Worm (Caenorhabditis elegans) whole organism, L3 larva: ENCODE measurements around the gene fbxb-112.

Source experiments
- ama-1 ChIP-seq: fragments of 150-350 bp; optimal IDR thresholded peaks from 2 replicates; lab custom pipeline; 2018
- egl-27 ChIP-seq: sonication (generic microtip); optimal IDR thresholded peaks from 4 replicates; lab custom pipeline; 2017; ENCODE audit warnings: missing biosample characterization, missing genetic modification reagents, missing genetic modification characterization
- jun-1 ChIP-seq: fragments of 150-350 bp; optimal IDR thresholded peaks from 2 replicates; lab custom pipeline; 2014; ENCODE audit warnings: missing biosample characterization, missing genetic modification reagents, missing genetic modification characterization
- lin-39 ChIP-seq: fragments of 150-350 bp; optimal IDR thresholded peaks from 2 replicates; lab custom pipeline; 2018; ENCODE audit warnings: missing biosample characterization, missing genetic modification reagents, missing genetic modification characterization
- mdl-1 ChIP-seq: fragments of 150-350 bp; optimal IDR thresholded peaks from 2 replicates; lab custom pipeline; 2014; ENCODE audit warnings: missing biosample characterization, missing genetic modification characterization
- nhr-23 ChIP-seq: fragments of 150-350 bp; optimal IDR thresholded peaks from 2 replicates; lab custom pipeline; 2014; ENCODE audit warnings: missing biosample characterization, missing genetic modification reagents, missing genetic modification characterization
- nhr-237 ChIP-seq: fragments of 150-350 bp; optimal IDR thresholded peaks from 2 replicates; lab custom pipeline; 2014; ENCODE audit warnings: missing biosample characterization, missing genetic modification characterization
- nhr-28 ChIP-seq: fragments of 150-350 bp; optimal IDR thresholded peaks from 2 replicates; lab custom pipeline; 2014; ENCODE audit warnings: missing biosample characterization, missing genetic modification characterization
- nhr-77 ChIP-seq: fragments of 150-350 bp; optimal IDR thresholded peaks from 2 replicates; lab custom pipeline; 2014; ENCODE audit warnings: missing biosample characterization, missing genetic modification characterization
- pqm-1 ChIP-seq: fragments of 150-350 bp; optimal IDR thresholded peaks from 2 replicates; lab custom pipeline; 2017; ENCODE audit warnings: missing biosample characterization, missing genetic modification characterization, inconsistent platforms
- skn-1 ChIP-seq: fragments of 150-350 bp; optimal IDR thresholded peaks from 2 replicates; lab custom pipeline; 2014; ENCODE audit warnings: missing biosample characterization, missing genetic modification characterization
- snpc-4 ChIP-seq: fragments of 150-350 bp; optimal IDR thresholded peaks from 2 replicates; lab custom pipeline; 2014; ENCODE audit warnings: missing biosample characterization, missing genetic modification characterization
- ztf-4 ChIP-seq: fragments of 150-350 bp; optimal IDR thresholded peaks from 2 replicates; lab custom pipeline; 2014; ENCODE audit warnings: missing biosample characterization, missing genetic modification characterization

DNA sequence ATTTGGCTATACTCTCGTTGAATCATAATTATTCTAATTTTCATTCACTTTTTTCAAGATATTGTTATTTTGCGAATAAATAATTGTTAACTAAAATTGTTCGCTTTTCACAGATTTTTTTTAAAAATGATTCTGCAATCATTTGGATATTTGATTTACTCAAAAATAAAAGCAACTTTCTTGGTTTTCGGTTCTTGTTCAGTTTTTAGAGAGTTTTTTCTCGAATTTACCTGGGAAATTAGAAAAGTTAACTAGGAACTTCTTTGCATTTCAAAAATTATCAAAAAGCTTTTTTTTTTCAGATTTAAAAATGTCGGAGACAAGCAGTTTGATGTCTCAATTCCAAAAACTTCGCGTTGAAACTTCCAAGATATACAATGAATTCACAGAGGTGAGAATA is 44.2 kb upstream of the fbxb-112 start, which contains the start of the genes C16C8.20 and gldi-6:
- TF ChIP-seq lin-39 (no peak), egl-27 (tag; lab: Kevin White, UChicago) (no peak), ztf-4 (tag; lab: Kevin White, UChicago) (no peak), snpc-4 (tag; lab: Kevin White, UChicago) (no peak), jun-1 (tag; lab: Kevin White, UChicago) (no peak), ama-1 (lab: Kevin White, UChicago) (no peak), pqm-1 (tag; lab: Kevin White, UChicago) (no peak), nhr-77 (tag; lab: Kevin White, UChicago) (no peak), mdl-1 (tag; lab: Kevin White, UChicago) (no peak), nhr-23 (tag; lab: Kevin White, UChicago) (no peak), nhr-237 (tag; lab: Kevin White, UChicago) (no peak), nhr-28 (tag; lab: Kevin White, UChicago) (no peak), skn-1 (tag; lab: Kevin White, UChicago) (no peak)
